Worm (Caenorhabditis elegans) whole organism, L3 larva: ENCODE data around the gene nstp-2.
A peak's percentile ranks its signal among the peaks of the same experiment; 100 is the strongest.
"Not testable (repeated sequence)": the region's sequence is repeated elsewhere in the genome, so short reads cannot be mapped to it uniquely, and the experiment has no call there.

Source experiments
- ZK546.5 ChIP-seq: sonication (generic microtip); optimal IDR thresholded peaks from 2 replicates; lab custom pipeline; 2017; ENCODE audit warnings: missing biosample characterization, missing genetic modification characterization
- aly-2 ChIP-seq: fragments of 150-350 bp; optimal IDR thresholded peaks from 2 replicates; lab custom pipeline; 2014; ENCODE audit warnings: missing biosample characterization, missing genetic modification characterization
- ama-1 ChIP-seq: fragments of 150-350 bp; optimal IDR thresholded peaks from 2 replicates; lab custom pipeline; 2018
- ceh-16 ChIP-seq: sonication (generic microtip); optimal IDR thresholded peaks from 2 replicates; lab custom pipeline; 2017; ENCODE audit warnings: missing biosample characterization, missing genetic modification characterization
- ceh-28 ChIP-seq: fragments of 150-350 bp; optimal IDR thresholded peaks from 2 replicates; lab custom pipeline; 2014; ENCODE audit warnings: missing biosample characterization, missing genetic modification reagents, missing genetic modification characterization
- ceh-82 ChIP-seq: fragments of 150-350 bp; optimal IDR thresholded peaks from 2 replicates; lab custom pipeline; 2014; ENCODE audit warnings: missing biosample characterization, missing genetic modification characterization
- ceh-9 ChIP-seq: sonication (generic microtip); optimal IDR thresholded peaks from 2 replicates; lab custom pipeline; 2018; ENCODE audit warnings: missing biosample characterization, missing genetic modification characterization
- egl-27 ChIP-seq: sonication (generic microtip); optimal IDR thresholded peaks from 4 replicates; lab custom pipeline; 2017; ENCODE audit warnings: missing biosample characterization, missing genetic modification reagents, missing genetic modification characterization
- egl-5 ChIP-seq: fragments of 150-350 bp; optimal IDR thresholded peaks from 2 replicates; lab custom pipeline; 2017; ENCODE audit warnings: missing biosample characterization, missing genetic modification reagents, missing genetic modification characterization, inconsistent platforms
- eor-1 ChIP-seq, 2 experiments: fragments of 150-350 bp; optimal IDR thresholded peaks; 2 replicates each; lab custom pipeline; 2014 to 2018; ENCODE audit warnings: missing biosample characterization in 2 of 2, missing genetic modification characterization in 2 of 2
- fkh-10 ChIP-seq: sonication (generic microtip); optimal IDR thresholded peaks from 2 replicates; lab custom pipeline; 2017; ENCODE audit warnings: missing biosample characterization, missing genetic modification reagents, missing genetic modification characterization
- fkh-2 ChIP-seq: fragments of 150-350 bp; optimal IDR thresholded peaks from 2 replicates; lab custom pipeline; 2014; ENCODE audit warnings: missing biosample characterization, missing genetic modification reagents, missing genetic modification characterization
- fos-1 ChIP-seq: fragments of 150-350 bp; optimal IDR thresholded peaks from 2 replicates; lab custom pipeline; 2014; ENCODE audit warnings: missing biosample characterization, missing genetic modification characterization
- hmg-11 ChIP-seq: sonication (generic microtip); optimal IDR thresholded peaks from 2 replicates; lab custom pipeline; 2016; ENCODE audit warnings: missing genetic modification characterization, missing compliant biosample characterization
- jun-1 ChIP-seq: fragments of 150-350 bp; optimal IDR thresholded peaks from 2 replicates; lab custom pipeline; 2014; ENCODE audit warnings: missing biosample characterization, missing genetic modification reagents, missing genetic modification characterization
- lin-39 ChIP-seq: fragments of 150-350 bp; optimal IDR thresholded peaks from 2 replicates; lab custom pipeline; 2018; ENCODE audit warnings: missing biosample characterization, missing genetic modification reagents, missing genetic modification characterization
- lsy-12 ChIP-seq: sonication (generic microtip); optimal IDR thresholded peaks from 2 replicates; lab custom pipeline; 2016; ENCODE audit warnings: mild to moderate bottlenecking, missing genetic modification characterization, missing compliant biosample characterization
- nfya-1 ChIP-seq: sonication (generic microtip); optimal IDR thresholded peaks from 2 replicates; lab custom pipeline; 2017; ENCODE audit warnings: missing genetic modification characterization, mild to moderate bottlenecking, missing compliant biosample characterization, antibody characterized with exemption, moderate library complexity; ENCODE audit not compliant: insufficient read depth
- nhr-11 ChIP-seq: fragments of 150-350 bp; optimal IDR thresholded peaks from 2 replicates; lab custom pipeline; 2014; ENCODE audit warnings: missing biosample characterization, missing genetic modification characterization
- nhr-12 ChIP-seq: fragments of 150-350 bp; optimal IDR thresholded peaks from 2 replicates; lab custom pipeline; 2014; ENCODE audit warnings: missing biosample characterization, missing genetic modification characterization
- nhr-23 ChIP-seq: fragments of 150-350 bp; optimal IDR thresholded peaks from 2 replicates; lab custom pipeline; 2014; ENCODE audit warnings: missing biosample characterization, missing genetic modification reagents, missing genetic modification characterization
- nhr-25 ChIP-seq: sonication (generic microtip); optimal IDR thresholded peaks from 2 replicates; lab custom pipeline; 2017; ENCODE audit warnings: missing biosample characterization, missing genetic modification characterization
- nhr-28 ChIP-seq: fragments of 150-350 bp; optimal IDR thresholded peaks from 2 replicates; lab custom pipeline; 2014; ENCODE audit warnings: missing biosample characterization, missing genetic modification characterization
- nhr-43 ChIP-seq: sonication (generic microtip); optimal IDR thresholded peaks from 2 replicates; lab custom pipeline; 2016; ENCODE audit warnings: mild to moderate bottlenecking, missing genetic modification characterization, missing compliant biosample characterization; ENCODE audit not compliant: poor library complexity, severe bottlenecking
- nhr-67 ChIP-seq: fragments of 150-350 bp; optimal IDR thresholded peaks from 2 replicates; lab custom pipeline; 2014; ENCODE audit warnings: missing biosample characterization, missing genetic modification characterization
- nhr-76 ChIP-seq: fragments of 150-350 bp; sonication (generic microtip); optimal IDR thresholded peaks from 5 replicates; lab custom pipeline; 2014; ENCODE audit warnings: missing biosample characterization, missing genetic modification characterization
- nhr-77 ChIP-seq: fragments of 150-350 bp; optimal IDR thresholded peaks from 2 replicates; lab custom pipeline; 2014; ENCODE audit warnings: missing biosample characterization, missing genetic modification characterization
- pha-4 ChIP-seq: fragments of 150-350 bp; optimal IDR thresholded peaks from 2 replicates; lab custom pipeline; 2014; ENCODE audit warnings: missing biosample characterization, missing genetic modification reagents, missing genetic modification characterization
- pqm-1 ChIP-seq: fragments of 150-350 bp; optimal IDR thresholded peaks from 2 replicates; lab custom pipeline; 2017; ENCODE audit warnings: missing biosample characterization, missing genetic modification characterization, inconsistent platforms
- sea-2 ChIP-seq: fragments of 150-350 bp; sonication (generic microtip); optimal IDR thresholded peaks from 4 replicates; lab custom pipeline; 2014; ENCODE audit warnings: missing biosample characterization, missing genetic modification reagents, missing genetic modification characterization
- snpc-4 ChIP-seq: fragments of 150-350 bp; optimal IDR thresholded peaks from 2 replicates; lab custom pipeline; 2014; ENCODE audit warnings: missing biosample characterization, missing genetic modification characterization
- tbx-2 ChIP-seq: sonication (generic microtip); optimal IDR thresholded peaks from 2 replicates; lab custom pipeline; 2016; ENCODE audit warnings: mild to moderate bottlenecking, missing genetic modification characterization, missing compliant biosample characterization
- unc-39 ChIP-seq: sonication (generic microtip); optimal IDR thresholded peaks from 4 replicates; lab custom pipeline; 2017; ENCODE audit warnings: missing biosample characterization, missing genetic modification characterization
- zag-1 ChIP-seq: fragments of 150-350 bp; optimal IDR thresholded peaks from 2 replicates; lab custom pipeline; 2014; ENCODE audit warnings: missing biosample characterization, missing genetic modification characterization
- ztf-4 ChIP-seq: fragments of 150-350 bp; optimal IDR thresholded peaks from 2 replicates; lab custom pipeline; 2014; ENCODE audit warnings: missing biosample characterization, missing genetic modification characterization

nstp-2 gene

DNA sequence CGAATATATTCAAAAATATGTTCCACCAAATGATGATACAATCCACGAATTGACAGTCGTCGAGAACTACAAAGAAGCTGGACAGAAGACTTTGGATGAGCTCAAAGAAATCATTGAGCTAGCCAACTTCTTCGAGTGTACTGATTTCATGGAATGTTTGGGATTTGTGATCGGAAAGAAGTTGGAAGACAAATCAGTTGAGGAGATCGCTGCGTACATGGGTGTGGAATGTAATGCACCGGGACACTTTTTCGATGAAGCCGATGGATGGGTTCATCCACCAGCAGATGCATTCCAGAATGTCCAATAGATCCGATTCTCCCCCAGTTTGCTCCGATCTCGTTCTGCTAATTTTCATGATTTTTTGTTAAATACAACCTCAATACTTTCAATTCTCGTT lies 2.4 kb downstream of the nstp-2 start:
- TF ChIP-seq nfya-1 (tag; lab: Kevin White, UChicago), result no peak
- TF ChIP-seq egl-5 (tag; lab: Kevin White, UChicago), result no peak
- TF ChIP-seq nhr-25 (tag; lab: Kevin White, UChicago), result no peak
- TF ChIP-seq pha-4, result no peak
- TF ChIP-seq fkh-10, result no peak
- no peak for TF ChIP-seq ceh-16 (tag; lab: Kevin White, UChicago)
- TF ChIP-seq tbx-2, result no peak
- no peak for TF ChIP-seq hmg-11 (tag; lab: Kevin White, UChicago)
- no peak for TF ChIP-seq unc-39 (tag; lab: Kevin White, UChicago)
- no peak for TF ChIP-seq fos-1 (tag; lab: Kevin White, UChicago)
- TF ChIP-seq nhr-11 (tag; lab: Kevin White, UChicago), result no peak
- no peak for TF ChIP-seq aly-2 (tag; lab: Kevin White, UChicago)
- no peak for TF ChIP-seq ama-1 (lab: Kevin White, UChicago)
- TF ChIP-seq nhr-43 (tag; lab: Kevin White, UChicago), result no peak
- TF ChIP-seq pqm-1, result no peak
- TF ChIP-seq jun-1 (tag; lab: Kevin White, UChicago), result no peak
- no peak for TF ChIP-seq fkh-2
- TF ChIP-seq nhr-28 (tag; lab: Kevin White, UChicago), result no peak
- no peak for TF ChIP-seq nhr-12 (tag; lab: Kevin White, UChicago)
- TF ChIP-seq nhr-76, result no peak

DNA sequence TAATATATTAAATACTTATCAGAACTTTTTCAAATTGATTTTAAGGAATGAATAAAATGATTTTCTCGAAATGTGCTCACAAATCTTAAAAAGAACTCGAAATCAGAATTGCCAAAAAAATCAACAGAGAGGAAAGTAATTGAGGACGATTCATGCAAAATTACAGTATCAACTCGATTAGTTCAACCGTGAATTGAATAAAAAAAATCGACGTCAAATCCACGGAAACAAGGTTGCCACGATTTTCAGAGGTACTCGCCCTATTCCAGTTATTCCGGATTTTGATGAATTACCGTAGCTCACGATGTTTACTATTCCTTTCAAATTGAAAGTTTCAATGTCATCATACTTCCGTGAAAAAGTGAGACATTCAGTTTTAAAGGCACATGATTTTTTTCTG lies 3.6 kb downstream of the nstp-2 start, which contains the start of gene F15B10.3:
F15B10.3 (plus strand) TSS at position 301 of the 400 bp plus-strand sequence.
- TF ChIP-seq jun-1 (tag; lab: Kevin White, UChicago) (no peak), ztf-4 (tag; lab: Kevin White, UChicago) (no peak), fkh-10 (no peak), nhr-23 (no peak), eor-1 (tag; optimal IDR thresholded peaks at IDR 0.05; lab: Kevin White, UChicago) (no peak), lin-39 (tag; lab: Kevin White, UChicago) (no peak)

DNA sequence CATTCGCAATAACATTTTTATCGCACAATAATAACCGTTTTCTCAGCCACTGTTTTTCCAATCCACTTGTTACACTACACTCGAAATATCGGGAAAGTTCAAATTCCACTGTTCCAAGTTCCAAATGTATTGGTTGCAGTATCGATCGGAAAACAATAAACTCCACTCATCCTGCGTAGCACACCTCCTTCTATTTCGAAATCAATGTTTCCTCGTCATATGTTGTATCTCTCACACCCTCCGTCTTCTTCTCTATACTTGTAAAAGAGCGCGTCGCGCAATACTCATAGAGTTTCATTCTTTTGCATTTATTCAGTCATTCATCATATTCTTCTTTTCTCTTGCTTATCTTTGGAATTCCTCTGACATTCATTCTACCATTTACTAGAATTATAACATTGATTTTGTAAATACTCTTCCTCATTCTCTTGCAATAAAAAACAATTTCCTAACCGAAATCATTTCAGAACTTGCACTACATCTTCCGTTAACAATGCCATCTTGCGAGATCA lies 4.7 kb downstream of the nstp-2 start, which contains the start of gene sup-36:
sup-36 (plus strand) TSS at position 462 of the 512 bp plus-strand sequence.
- TF ChIP-seq nfya-1 (tag; lab: Kevin White, UChicago), result peak; percentile 40
- TF ChIP-seq pha-4, result peak; percentile 3
- no peak for TF ChIP-seq ceh-9
- no peak for TF ChIP-seq snpc-4 (tag; lab: Kevin White, UChicago)
- TF ChIP-seq ama-1 (lab: Kevin White, UChicago), result no peak
- TF ChIP-seq ceh-28 (tag; lab: Kevin White, UChicago), result peak; percentile 64
- peak; percentile 20 for TF ChIP-seq hmg-11 (tag; lab: Kevin White, UChicago)

DNA sequence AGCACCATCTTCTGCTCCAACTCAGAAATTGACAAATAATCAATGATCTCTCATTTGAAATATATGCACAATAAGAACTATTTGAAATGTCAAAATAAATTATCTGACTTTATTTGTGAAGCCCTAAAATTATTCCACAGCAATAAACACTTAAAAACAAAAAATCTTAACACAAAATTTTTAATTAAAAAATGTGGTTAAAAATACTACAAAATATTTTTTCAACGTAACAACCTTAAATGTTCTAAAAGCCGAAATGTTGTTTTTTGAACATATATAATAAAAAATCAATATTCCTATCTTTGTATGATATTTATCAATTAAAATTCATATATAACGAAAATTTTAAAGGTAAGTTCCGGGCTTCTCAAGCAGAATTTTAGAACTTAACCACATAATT lies 6.5 kb downstream of the nstp-2 start, which contains the start of gene F38A5.8:
F38A5.8 (plus strand) TSS at position 301 of the 400 bp plus-strand sequence.
- no peak for TF ChIP-seq lsy-12 (tag; lab: Kevin White, UChicago)
- no peak for TF ChIP-seq sea-2
- no peak for TF ChIP-seq tbx-2
- no peak for TF ChIP-seq nhr-77 (tag; lab: Kevin White, UChicago)
- no peak for TF ChIP-seq pqm-1
- no peak for TF ChIP-seq egl-27 (tag; lab: Kevin White, UChicago)
- TF ChIP-seq ZK546.5 (tag; lab: Kevin White, UChicago), result no peak
- no peak for TF ChIP-seq zag-1
- no peak for TF ChIP-seq ceh-82 (tag; lab: Kevin White, UChicago)
- no peak for TF ChIP-seq ceh-28 (tag; lab: Kevin White, UChicago)
- no peak for TF ChIP-seq eor-1 (tag; optimal IDR thresholded peaks at IDR 0.05; lab: Kevin White, UChicago)

DNA sequence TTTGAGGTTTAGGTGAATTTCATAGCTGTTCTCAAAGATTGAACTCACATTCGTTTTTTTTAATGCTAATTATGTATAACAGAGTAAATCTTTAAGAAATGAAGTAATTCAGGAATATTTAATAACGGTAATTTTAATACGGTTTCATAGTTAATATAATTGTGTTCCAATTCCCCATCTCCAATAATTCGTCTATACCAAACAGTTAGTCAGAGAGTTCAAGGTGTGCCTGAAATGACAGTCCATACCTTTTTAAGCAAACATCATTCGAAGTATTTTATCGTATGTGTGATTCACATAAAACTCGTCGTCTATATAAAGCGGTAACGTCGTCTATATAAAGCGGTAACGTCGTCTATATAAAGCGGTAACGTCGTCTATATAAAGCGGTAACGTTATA lies 7.2 kb downstream of the nstp-2 start, which contains the start of gene nspb-5:
nspb-5 (plus strand) TSS at position 301 of the 400 bp plus-strand sequence.
- TF ChIP-seq nhr-67 (tag; lab: Kevin White, UChicago); zag-1; egl-27 (tag; lab: Kevin White, UChicago): not testable (repeated sequence)
- TF ChIP-seq, all 47 proteins: peak for 0; not testable (repeated sequence) for 47
